Fruit fly (Drosophila melanogaster): Measurements from ENCODE around the gene Kpc1.

- TF ChIP-seq CG8301 (tag; optimal IDR thresholded peaks at IDR 0.05) (no peak), CG17806 (tag; optimal IDR thresholded peaks at IDR 0.05) (no peak), CG13204 (GFP tag; optimal IDR thresholded peaks at IDR 0.05) (no peak), Ets98B (GFP tag; IDR thresholded peaks at IDR 0.05) (no peak), CG10348 (GFP tag; IDR thresholded peaks at IDR 0.05) (no peak), fd96Ca (GFP tag; IDR thresholded peaks at IDR 0.05) (no peak), CG9948 (tag; optimal IDR thresholded peaks at IDR 0.05) (no peak)
These were observed 49.5 kb downstream of the Kpc1 start for dm6 chr3R:15146408-15147037.

Measured in whole organism, pupa.